Worm (Caenorhabditis elegans) whole organism, L4/young adult: ENCODE measurements around the gene Y37E11B.5.

Experiments used
- W03F9.2 ChIP-seq: fragments of 150-350 bp; optimal IDR thresholded peaks from 2 replicates; lab custom pipeline; 2014; ENCODE audit warnings: missing biosample characterization, missing genetic modification characterization
- dao-5 ChIP-seq: sonication (generic microtip); optimal IDR thresholded peaks from 2 replicates; lab custom pipeline; 2016; ENCODE audit warnings: missing genotype, missing genetic modification characterization, moderate library complexity, missing compliant biosample characterization

- TF ChIP-seq W03F9.2 (tag; lab: Kevin White, UChicago) (no peak), dao-5 (tag; lab: Kevin White, UChicago) (no peak)
Observed at ce11 chrIV:3611845-3612244, 13.5 kb upstream of the Y37E11B.5 start.
